Fruit fly (Drosophila melanogaster): ENCODE results near the gene CG5026.

CG5026 gene

dm6 chr3L:8966324-8967011 lies 1.9 kb upstream of the CG5026 start, which contains the start of the genes CG5653 and CG5021 (continued):
- TF ChIP-seq Sry-δ (GFP tag; optimal IDR thresholded peaks at IDR 0.05) (peak; percentile 88), fu2 (GFP tag; optimal IDR thresholded peaks at IDR 0.05) (no peak), Xrp1 (GFP tag; IDR thresholded peaks at IDR 0.05) (0 out of 2 replicates have a peak, but pooled peaks have one; percentile 8), stwl (tag; optimal IDR thresholded peaks at IDR 0.05) (peak; percentile 53), Aef1 (GFP tag; IDR thresholded peaks at IDR 0.05) (peak; percentile 31; the same call in 1 of the 3 replicates), CG13287 (GFP tag; IDR thresholded peaks at IDR 0.05; ENCODE audit: partially characterized antibody) (peak; percentile 71), pho (GFP tag; optimal IDR thresholded peaks at IDR 0.05) (no peak), CG7271 (tag; optimal IDR thresholded peaks at IDR 0.05) (no peak), CG4360 (GFP tag; IDR thresholded peaks at IDR 0.05) (peak; percentile 81), knrl (GFP tag; IDR thresholded peaks at IDR 0.05; ENCODE audit: partially characterized antibody) (peak; percentile 59), CG6689 (GFP tag; IDR thresholded peaks at IDR 0.05) (no peak), Spps (tag; optimal IDR thresholded peaks at IDR 0.05) (no peak), Scr (GFP tag; IDR thresholded peaks at IDR 0.05; ENCODE audit: partially characterized antibody) (peak; percentile 47), crp (GFP tag; optimal IDR thresholded peaks at IDR 0.05) (peak in 1 of 2 experiments; percentile 68), Dref (GFP tag; IDR thresholded peaks at IDR 0.05) (peak; percentile 96), jing (GFP tag; optimal IDR thresholded peaks at IDR 0.05) (no peak), CG32772 (GFP tag; IDR thresholded peaks at IDR 0.05) (no peak), pzg (GFP tag; optimal IDR thresholded peaks at IDR 0.05) (peak; percentile 87), bab2 (GFP tag; optimal IDR thresholded peaks at IDR 0.05) (no peak), Optix (GFP tag; IDR thresholded peaks at IDR 0.05) (no peak), Opbp (GFP tag; IDR thresholded peaks at IDR 0.05; ENCODE audit: partially characterized antibody) (peak; percentile 63; the same call in 2 of the 3 replicates), CG14860 (GFP tag; IDR thresholded peaks at IDR 0.05; ENCODE audit: partially characterized antibody) (no peak), Ets65A (GFP tag) (no peak), ato (GFP tag; IDR thresholded peaks at IDR 0.05; ENCODE audit: partially characterized antibody) (peak; percentile 56), trh (GFP tag; optimal IDR thresholded peaks at IDR 0.05) (no peak), bbx (GFP tag; IDR thresholded peaks at IDR 0.05; ENCODE audit: partially characterized antibody) (peak; percentile 72), oc (tag; optimal IDR thresholded peaks at IDR 0.05) (no peak), D (optimal IDR thresholded peaks at IDR 0.05) (no peak), D (GFP tag; optimal IDR thresholded peaks at IDR 0.05) (no peak), Fer2 (tag; optimal IDR thresholded peaks at IDR 0.05) (no peak), CG12744 (GFP tag; optimal IDR thresholded peaks at IDR 0.05) (no peak), disco-r (GFP tag; optimal IDR thresholded peaks at IDR 0.05) (no peak), CG34224 (GFP tag; IDR thresholded peaks at IDR 0.05; ENCODE audit: partially characterized antibody) (peak; percentile 66), tna (GFP tag; IDR thresholded peaks at IDR 0.05; ENCODE audit: partially characterized antibody) (peak; percentile 65), Dp (GFP tag; optimal IDR thresholded peaks at IDR 0.05) (peak; percentile 95), unc-4 (GFP tag; IDR thresholded peaks at IDR 0.05; ENCODE audit: partially characterized antibody) (peak; percentile 57), cwo (GFP tag; optimal IDR thresholded peaks at IDR 0.05) (no peak), hth (optimal IDR thresholded peaks at IDR 0.05) (no peak), CG2116 (GFP tag; optimal IDR thresholded peaks at IDR 0.05) (peak; percentile 58), CG30431 (GFP tag; optimal IDR thresholded peaks at IDR 0.05) (no peak), CG7928 (GFP tag; optimal IDR thresholded peaks at IDR 0.05) (peak; percentile 93), CG6791 (GFP tag; IDR thresholded peaks at IDR 0.05; ENCODE audit: partially characterized antibody) (peak; percentile 75; the same call in 2 of the 3 replicates), Eip74EF (GFP tag; optimal IDR thresholded peaks at IDR 0.05) (no peak), E2f2 (GFP tag; IDR thresholded peaks at IDR 0.05) (peak; percentile 95), hb (GFP tag; IDR thresholded peaks at IDR 0.05; ENCODE audit: partially characterized antibody) (peak; percentile 70; the same call in 2 of the 3 replicates), CG15514 (GFP tag; optimal IDR thresholded peaks at IDR 0.05) (peak; percentile 55), Med (GFP tag) (peak; percentile 24), MBD-R2 (GFP tag; IDR thresholded peaks at IDR 0.05) (peak; percentile 62; the same call in 1 of the 2 replicates)
